Worm (Caenorhabditis elegans) whole organism, young adult: Measurements from ENCODE around the gene F07C6.4.
"Not testable (repeated sequence)": the region's sequence is repeated elsewhere in the genome, so short reads cannot be mapped to it uniquely, and the experiment has no call there.

Experiments
- athp-1 ChIP-seq: sonication (generic microtip); optimal IDR thresholded peaks from 2 replicates; lab custom pipeline; 2017; ENCODE audit warnings: mild to moderate bottlenecking, missing genetic modification characterization, missing compliant biosample characterization
- him-1 ChIP-seq: sonication (generic microtip); optimal IDR thresholded peaks from 2 replicates; lab custom pipeline; 2016; ENCODE audit warnings: missing genotype, missing genetic modification reagents, missing genetic modification characterization, missing compliant biosample characterization
- lag-1 ChIP-seq: fragments of 200-800 bp; sonication (Bioruptor generic); IDR thresholded peaks from 2 replicates; pipeline ENCODE4 v1.3.6; 2022; ENCODE audit warnings: missing genetic modification reagents, missing genetic modification characterization, missing compliant biosample characterization
- madf-8 ChIP-seq: fragments of 200-800 bp; sonication (Bioruptor generic); conservative IDR thresholded peaks from 2 replicates; pipeline ENCODE4 v1.3.6; 2022; ENCODE audit warnings: missing genetic modification reagents, missing genetic modification characterization, missing compliant biosample characterization
- nhr-80 ChIP-seq: sonication (generic microtip); optimal IDR thresholded peaks from 2 replicates; lab custom pipeline; 2016; ENCODE audit warnings: missing genetic modification characterization, missing compliant biosample characterization
- sptf-2 ChIP-seq: fragments of 200-800 bp; sonication (Bioruptor generic); optimal IDR thresholded peaks from 2 replicates; lab custom pipeline; 2018; ENCODE audit warnings: mild to moderate bottlenecking, missing genetic modification characterization, missing compliant biosample characterization
- zim-3 ChIP-seq: sonication (generic microtip); optimal IDR thresholded peaks from 2 replicates; lab custom pipeline; 2017; ENCODE audit warnings: mild to moderate bottlenecking, missing genetic modification characterization, moderate library complexity, missing compliant biosample characterization
- ztf-26 ChIP-seq: sonication (generic microtip); optimal IDR thresholded peaks from 2 replicates; lab custom pipeline; 2017; ENCODE audit warnings: missing genetic modification characterization, missing compliant biosample characterization

F07C6.4 gene

DNA sequence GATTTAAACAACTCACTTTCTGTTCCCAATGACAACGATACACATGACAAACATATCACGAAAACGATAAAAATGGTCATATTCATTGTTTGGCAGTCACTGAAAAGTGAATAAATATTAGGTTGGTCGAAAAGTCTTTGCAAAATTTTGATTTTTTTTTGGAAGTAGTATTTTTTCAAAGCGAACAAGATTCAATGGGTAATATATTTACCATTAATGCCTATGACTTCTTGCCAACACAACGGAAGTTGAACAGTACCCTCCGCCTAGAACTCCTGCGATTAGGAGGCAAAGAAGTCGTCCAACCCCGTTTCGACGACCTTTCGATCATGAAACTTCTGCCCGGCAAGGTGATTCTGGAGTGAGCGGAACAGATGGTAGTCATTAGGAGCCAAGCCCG is 69.5 kb downstream of the F07C6.4 start, which contains the start of gene ZK896.1:
TSS of gene ZK896.1 (minus strand) at position 101 of the 400 bp plus-strand sequence.
- TF ChIP-seq ztf-26 (tag; lab: Kevin White, UChicago); zim-3 (tag; lab: Kevin White, UChicago); lag-1: not testable (repeated sequence)

DNA sequence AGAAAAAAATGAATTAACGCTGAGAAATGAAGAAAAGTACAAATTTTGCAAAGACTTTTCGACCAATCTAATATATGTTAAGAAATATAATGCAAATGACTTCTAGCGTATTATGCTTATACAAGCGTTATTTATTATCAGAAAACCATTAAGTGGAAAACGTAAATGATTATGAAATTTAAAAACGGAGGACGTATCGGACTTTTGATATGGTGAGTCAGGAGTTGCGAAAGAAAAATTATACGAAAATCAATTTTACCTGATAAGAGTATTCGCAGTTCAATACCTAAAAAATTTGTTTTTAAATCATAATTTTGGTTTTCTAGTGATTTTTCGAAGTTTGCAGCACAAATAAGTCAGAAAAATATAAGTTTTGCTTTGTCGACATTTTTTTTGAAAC is 70.8 kb downstream of the F07C6.4 start:
- no peak for TF ChIP-seq him-1 (tag; lab: Kevin White, UChicago)
- TF ChIP-seq nhr-80 (tag; lab: Kevin White, UChicago), result peak; percentile 52

DNA sequence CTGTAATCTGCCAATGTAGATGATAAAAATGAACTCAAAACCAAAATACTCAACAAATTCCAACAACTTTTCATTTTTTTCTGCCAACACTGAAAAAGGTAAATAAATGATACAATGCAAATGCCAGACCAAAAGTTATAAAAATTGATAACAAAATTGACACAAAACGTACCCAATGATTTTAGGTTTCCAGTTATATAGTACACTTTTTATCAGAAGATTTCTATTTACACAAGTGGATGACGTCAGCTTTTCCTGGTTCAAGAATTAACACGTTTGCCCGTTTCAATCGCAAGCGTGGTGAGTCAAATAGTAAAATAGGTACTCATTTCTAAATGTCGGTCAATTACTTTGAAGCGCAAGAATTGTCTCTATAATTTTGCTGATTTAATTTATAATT is 73.8 kb downstream of the F07C6.4 start, which contains the start of gene ZK896.5:
TSS of gene ZK896.5 (minus strand) at position 89 of the 400 bp plus-strand sequence.
- TF ChIP-seq nhr-80 (tag; lab: Kevin White, UChicago) (peak; percentile 42), madf-8 (GFP tag; lab: Robert Waterston, UW) (no peak), athp-1 (no peak), sptf-2 (no peak)
